Worm (Caenorhabditis elegans) whole organism, young adult: ENCODE measurements around the gene F26F4.8.

Source experiments
- B0019.2 ChIP-seq: fragments of 200-800 bp; sonication (Bioruptor generic); conservative IDR thresholded peaks from 2 replicates; pipeline ENCODE4 v1.3.6; 2022; ENCODE audit warnings: missing genetic modification reagents, missing genetic modification characterization, missing compliant biosample characterization
- C17E4.6 ChIP-seq: fragments of 200-800 bp; sonication (Bioruptor generic); IDR thresholded peaks from 2 replicates; pipeline ENCODE4 v1.3.6; 2022; ENCODE audit warnings: missing genetic modification reagents, missing genetic modification characterization, missing compliant biosample characterization
- F23B12.7 ChIP-seq: sonication (generic microtip); optimal IDR thresholded peaks from 2 replicates; lab custom pipeline; 2017; ENCODE audit warnings: missing genetic modification characterization, mild to moderate bottlenecking, missing compliant biosample characterization, antibody characterized with exemption, moderate library complexity; ENCODE audit not compliant: insufficient read depth
- F33H1.4 ChIP-seq: fragments of 200-800 bp; sonication (Bioruptor generic); IDR thresholded peaks from 2 replicates; pipeline ENCODE4 v1.3.6; 2022; ENCODE audit warnings: missing genetic modification reagents, missing genetic modification characterization, missing compliant biosample characterization
- F52B5.7 ChIP-seq: sonication (generic microtip); optimal IDR thresholded peaks from 2 replicates; lab custom pipeline; 2016; ENCODE audit warnings: mild to moderate bottlenecking, missing genetic modification characterization, missing compliant biosample characterization
- F57C9.4 ChIP-seq: sonication (generic microtip); optimal IDR thresholded peaks from 2 replicates; lab custom pipeline; 2017; ENCODE audit warnings: mild to moderate bottlenecking, missing genetic modification characterization, missing compliant biosample characterization
- T07F8.4 ChIP-seq: sonication (generic microtip); optimal IDR thresholded peaks from 2 replicates; lab custom pipeline; 2016; ENCODE audit warnings: mild to moderate bottlenecking, missing genetic modification characterization, moderate library complexity, missing compliant biosample characterization
- Y53F4B.3 ChIP-seq: fragments of 200-800 bp; sonication (Bioruptor generic); IDR thresholded peaks from 2 replicates; pipeline ENCODE4 v1.3.6; 2022; ENCODE audit warnings: missing genetic modification reagents, missing genetic modification characterization, missing compliant biosample characterization
- Y67H2A.10 ChIP-seq: fragments of 200-800 bp; sonication (Bioruptor generic); conservative IDR thresholded peaks from 2 replicates; pipeline ENCODE4 v1.3.6; 2022; ENCODE audit warnings: missing genetic modification reagents, missing genetic modification characterization, missing compliant biosample characterization
- akir-1 ChIP-seq: fragments of 200-800 bp; sonication (Bioruptor generic); optimal IDR thresholded peaks from 2 replicates; lab custom pipeline; 2018; ENCODE audit warnings: mild to moderate bottlenecking, missing genetic modification characterization, moderate library complexity, missing compliant biosample characterization
- ama-1 ChIP-seq, 3 experiments: fragments of 150-350 bp in 1 of 3; sonication (generic microtip) in 2 of 3; optimal IDR thresholded peaks; 2 replicates each; lab custom pipeline; 2014 to 2018; ENCODE audit warnings: missing biosample characterization in 2 of 3, missing genetic modification characterization in 2 of 3, missing genetic modification reagents in 2 of 3
- aptf-2 ChIP-seq: fragments of 200-800 bp; sonication (Bioruptor generic); conservative IDR thresholded peaks from 2 replicates; pipeline ENCODE4 v1.3.6; 2022; ENCODE audit warnings: missing genetic modification reagents, missing genetic modification characterization, missing compliant biosample characterization
- aptf-3 ChIP-seq: fragments of 200-800 bp; sonication (Bioruptor generic); IDR thresholded peaks from 2 replicates; pipeline ENCODE4 v1.3.6; 2022; ENCODE audit warnings: missing genetic modification characterization, missing compliant biosample characterization
- atf-7 ChIP-seq: sonication (generic microtip); optimal IDR thresholded peaks from 2 replicates; lab custom pipeline; 2017; ENCODE audit warnings: mild to moderate bottlenecking, missing genetic modification characterization, missing compliant biosample characterization
- athp-1 ChIP-seq: sonication (generic microtip); optimal IDR thresholded peaks from 2 replicates; lab custom pipeline; 2017; ENCODE audit warnings: mild to moderate bottlenecking, missing genetic modification characterization, missing compliant biosample characterization
- bed-1 ChIP-seq: fragments of 200-800 bp; sonication (Bioruptor generic); IDR thresholded peaks from 2 replicates; pipeline ENCODE4 v1.3.6; 2022; ENCODE audit warnings: missing genetic modification reagents, missing genetic modification characterization, missing compliant biosample characterization
- bed-2 ChIP-seq: fragments of 200-800 bp; sonication (Bioruptor generic); IDR thresholded peaks from 2 replicates; pipeline ENCODE4 v1.3.6; 2022; ENCODE audit warnings: missing genetic modification reagents, missing genetic modification characterization, missing compliant biosample characterization
- cebp-1 ChIP-seq, 2 experiments: fragments of 200-800 bp in 1 of 2; sonication (Bioruptor generic) in 1 of 2; sonication (generic microtip) in 1 of 2; IDR thresholded peaks in 1 of 2; optimal IDR thresholded peaks in 1 of 2; 2 replicates each; pipeline versions ENCODE4 v1.3.6 to Lab custom; 2017 to 2022; ENCODE audit warnings: missing compliant biosample characterization in 2 of 2, missing genetic modification characterization in 2 of 2, mild to moderate bottlenecking in 1 of 2, missing genetic modification reagents in 1 of 2, moderate library complexity in 1 of 2
- cebp-2 ChIP-seq: fragments of 200-800 bp; sonication (Bioruptor generic); IDR thresholded peaks from 2 replicates; pipeline ENCODE4 v1.3.6; 2022; ENCODE audit warnings: missing genetic modification characterization, missing compliant biosample characterization
- ceh-40 ChIP-seq: fragments of 200-800 bp; sonication (Bioruptor generic); IDR thresholded peaks from 2 replicates; pipeline ENCODE4 v1.3.6; 2022; ENCODE audit warnings: missing genetic modification characterization, missing compliant biosample characterization
- ceh-79 ChIP-seq: sonication (generic microtip); optimal IDR thresholded peaks from 2 replicates; lab custom pipeline; 2017; ENCODE audit warnings: mild to moderate bottlenecking, missing genetic modification characterization, missing compliant biosample characterization
- chd-7 ChIP-seq: sonication (generic microtip); optimal IDR thresholded peaks from 2 replicates; lab custom pipeline; 2016; ENCODE audit warnings: mild to moderate bottlenecking, missing genetic modification characterization, moderate library complexity, missing compliant biosample characterization
- egl-18 ChIP-seq: fragments of 200-800 bp; sonication (Bioruptor generic); IDR thresholded peaks from 2 replicates; pipeline ENCODE4 v1.3.6; 2022; ENCODE audit warnings: missing genetic modification reagents, missing genetic modification characterization, missing compliant biosample characterization
- ekl-4 ChIP-seq: fragments of 200-800 bp; sonication (Bioruptor generic); IDR thresholded peaks from 2 replicates; pipeline ENCODE4 v1.3.6; 2022; ENCODE audit warnings: missing genetic modification reagents, missing genetic modification characterization, missing compliant biosample characterization
- fkh-3 ChIP-seq: sonication (generic microtip); optimal IDR thresholded peaks from 2 replicates; lab custom pipeline; 2016; ENCODE audit warnings: mild to moderate bottlenecking, missing genetic modification characterization, missing compliant biosample characterization
- him-1 ChIP-seq: sonication (generic microtip); optimal IDR thresholded peaks from 2 replicates; lab custom pipeline; 2016; ENCODE audit warnings: missing genotype, missing genetic modification reagents, missing genetic modification characterization, missing compliant biosample characterization
- lsy-27 ChIP-seq: sonication (generic microtip); optimal IDR thresholded peaks from 2 replicates; lab custom pipeline; 2017; ENCODE audit warnings: missing genetic modification characterization, mild to moderate bottlenecking, missing compliant biosample characterization, antibody characterized with exemption, missing genotype, borderline replicate concordance; ENCODE audit not compliant: insufficient read depth
- madf-10 ChIP-seq: sonication (generic microtip); optimal IDR thresholded peaks from 2 replicates; lab custom pipeline; 2016; ENCODE audit warnings: mild to moderate bottlenecking, missing genetic modification characterization, missing compliant biosample characterization
- madf-3 ChIP-seq: fragments of 200-800 bp; sonication (Bioruptor generic); IDR thresholded peaks from 2 replicates; pipeline ENCODE4 v1.3.6; 2022; ENCODE audit warnings: missing genetic modification reagents, missing genetic modification characterization, missing compliant biosample characterization
- mxl-1 ChIP-seq: sonication (generic microtip); optimal IDR thresholded peaks from 2 replicates; lab custom pipeline; 2016; ENCODE audit warnings: missing genetic modification characterization, missing compliant biosample characterization
- nfya-1 ChIP-seq: sonication (generic microtip); optimal IDR thresholded peaks from 2 replicates; lab custom pipeline; 2017; ENCODE audit warnings: antibody characterized with exemption, missing compliant biosample characterization, missing genetic modification characterization, borderline replicate concordance; ENCODE audit not compliant: insufficient read depth
- nfya-2 ChIP-seq: fragments of 200-800 bp; sonication (Bioruptor generic); IDR thresholded peaks from 2 replicates; pipeline ENCODE4 v1.3.6; 2022; ENCODE audit warnings: missing genetic modification reagents, missing genetic modification characterization, missing compliant biosample characterization
- nhr-80 ChIP-seq: sonication (generic microtip); optimal IDR thresholded peaks from 2 replicates; lab custom pipeline; 2016; ENCODE audit warnings: missing genetic modification characterization, missing compliant biosample characterization
- pbrm-1 ChIP-seq: fragments of 200-800 bp; sonication (Bioruptor generic); IDR thresholded peaks from 2 replicates; pipeline ENCODE4 v1.3.6; 2022; ENCODE audit warnings: missing genetic modification reagents, missing genetic modification characterization, missing compliant biosample characterization
- rcor-1 ChIP-seq: fragments of 200-800 bp; sonication (Bioruptor generic); IDR thresholded peaks from 2 replicates; pipeline ENCODE4 v1.3.6; 2022; ENCODE audit warnings: missing genetic modification reagents, missing genetic modification characterization, missing compliant biosample characterization
- repo-1 ChIP-seq: sonication (generic microtip); optimal IDR thresholded peaks from 2 replicates; lab custom pipeline; 2017; ENCODE audit warnings: mild to moderate bottlenecking, missing genetic modification characterization, missing compliant biosample characterization
- snpc-3.4 ChIP-seq: sonication (generic microtip); optimal IDR thresholded peaks from 2 replicates; lab custom pipeline; 2017; ENCODE audit warnings: missing genetic modification characterization, mild to moderate bottlenecking, missing compliant biosample characterization, antibody characterized with exemption, moderate library complexity, missing genotype, missing genetic modification reagents
- tlf-1 ChIP-seq: fragments of 200-800 bp; sonication (Bioruptor generic); optimal IDR thresholded peaks from 2 replicates; lab custom pipeline; 2018; ENCODE audit warnings: mild to moderate bottlenecking, missing genetic modification characterization, missing compliant biosample characterization
- unc-62 ChIP-seq: fragments of 150-350 bp; optimal IDR thresholded peaks from 2 replicates; lab custom pipeline; 2014; ENCODE audit warnings: missing biosample characterization, missing genetic modification reagents, missing genetic modification characterization
- xnd-1 ChIP-seq: sonication (generic microtip); optimal IDR thresholded peaks from 2 replicates; lab custom pipeline; 2016; ENCODE audit warnings: missing genotype, missing genetic modification reagents, missing genetic modification characterization, missing compliant biosample characterization
- zim-3 ChIP-seq: sonication (generic microtip); optimal IDR thresholded peaks from 2 replicates; lab custom pipeline; 2017; ENCODE audit warnings: mild to moderate bottlenecking, missing genetic modification characterization, moderate library complexity, missing compliant biosample characterization
- ztf-22 ChIP-seq: fragments of 200-800 bp; sonication (Bioruptor generic); optimal IDR thresholded peaks from 2 replicates; lab custom pipeline; 2018; ENCODE audit warnings: mild to moderate bottlenecking, missing genetic modification characterization, moderate library complexity, missing compliant biosample characterization
- ztf-28 ChIP-seq: fragments of 200-800 bp; sonication (Bioruptor generic); IDR thresholded peaks from 2 replicates; pipeline ENCODE4 v1.3.6; 2022; ENCODE audit warnings: missing genetic modification reagents, missing genetic modification characterization, missing compliant biosample characterization
- ztf-3 ChIP-seq: fragments of 200-800 bp; sonication (Bioruptor generic); optimal IDR thresholded peaks from 2 replicates; lab custom pipeline; 2018; ENCODE audit warnings: mild to moderate bottlenecking, missing genetic modification characterization, missing compliant biosample characterization

F26F4.8 gene

DNA sequence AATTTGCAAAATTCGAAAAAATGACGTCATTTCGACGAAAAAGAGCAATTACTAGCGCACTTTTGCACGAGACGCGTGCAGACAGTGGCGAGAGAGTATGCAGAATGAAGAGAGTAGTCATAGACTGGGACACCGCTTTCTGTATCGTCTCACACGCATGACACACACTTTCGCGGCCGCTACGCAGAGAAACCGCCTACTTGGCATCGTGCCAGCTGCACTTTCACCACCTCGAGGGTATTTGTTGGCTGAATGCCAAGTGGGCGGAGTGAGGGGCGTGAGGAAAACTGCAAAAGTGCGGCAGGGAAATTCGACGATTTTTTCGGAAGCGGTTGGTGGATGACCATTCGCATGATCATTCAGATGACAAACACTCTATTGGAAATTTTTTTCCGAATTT, 5.5 kb downstream of the F26F4.8 start (continued):
- TF ChIP-seq C17E4.6 (GFP tag; lab: Robert Waterston, UW) = peak; percentile 87
- peak; percentile 97 for TF ChIP-seq pbrm-1
- peak; percentile 99 for TF ChIP-seq ztf-22
- TF ChIP-seq atf-7 (tag; lab: Kevin White, UChicago) = peak; percentile 100
- peak; percentile 99 for TF ChIP-seq nhr-80 (tag; lab: Kevin White, UChicago)
- TF ChIP-seq ekl-4 = peak; percentile 98
- TF ChIP-seq Y53F4B.3 (GFP tag; lab: Robert Waterston, UW) = no peak
- peak; percentile 86 for TF ChIP-seq ztf-28 (GFP tag; lab: Robert Waterston, UW)
- TF ChIP-seq egl-18 (GFP tag; lab: Robert Waterston, UW) = peak; percentile 94
- peak; percentile 64 for TF ChIP-seq zim-3 (tag; lab: Kevin White, UChicago)
- TF ChIP-seq repo-1 (tag; lab: Kevin White, UChicago) = peak; percentile 97
- peak; percentile 78 for TF ChIP-seq F33H1.4 (GFP tag; lab: Robert Waterston, UW)
- peak; percentile 77 for TF ChIP-seq unc-62 (GFP tag; lab: Kevin White, UChicago)
- peak; percentile 71 for TF ChIP-seq B0019.2 (GFP tag; lab: Robert Waterston, UW)
- peak; percentile 96 for TF ChIP-seq athp-1 (tag; lab: Kevin White, UChicago)

DNA sequence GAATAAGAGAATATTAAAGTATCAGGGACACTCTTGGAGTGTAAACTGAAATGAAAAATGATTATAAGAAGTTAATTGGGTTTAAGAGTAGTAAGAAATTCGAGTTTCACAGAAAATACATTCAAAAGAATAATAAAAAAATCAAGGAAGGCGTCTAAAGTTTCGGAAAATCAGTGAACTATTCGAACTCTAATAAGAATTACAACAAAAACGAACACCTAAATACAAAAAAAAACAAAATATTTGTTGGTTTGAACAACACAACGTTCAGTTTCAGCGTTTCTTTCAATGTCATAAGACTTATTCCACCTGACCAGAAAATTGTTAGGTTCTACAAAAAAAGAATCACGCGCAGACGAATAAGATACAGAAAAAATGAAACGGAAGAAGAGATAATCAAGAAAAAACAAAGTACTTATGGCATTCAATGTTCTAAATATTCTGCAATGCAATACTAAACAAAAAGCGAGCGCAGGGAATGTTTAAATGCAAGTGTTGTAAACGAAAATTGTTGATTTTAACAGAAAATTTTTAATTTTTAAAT, 6.2 kb downstream of the F26F4.8 start, which contains the start of gene nhl-2:
nhl-2 (minus strand) TSS at position 51 of the 544 bp plus-strand sequence.
- TF ChIP-seq madf-10 (tag; lab: Kevin White, UChicago) = no peak
- no peak for TF ChIP-seq tlf-1 (GFP tag; lab: Kevin White, UChicago)
- no peak for TF ChIP-seq ama-1 (optimal IDR thresholded peaks at IDR 0.05; lab: Kevin White, UChicago)
- no peak for TF ChIP-seq ama-1 (GFP tag; optimal IDR thresholded peaks at IDR 0.05; lab: Kevin White, UChicago)
- TF ChIP-seq ceh-40 (GFP tag; lab: Robert Waterston, UW) = no peak
- TF ChIP-seq rcor-1 (GFP tag; lab: Robert Waterston, UW) = no peak
- TF ChIP-seq aptf-3 (GFP tag; lab: Robert Waterston, UW) = no peak
- no peak for TF ChIP-seq ekl-4
- TF ChIP-seq ceh-79 = no peak
- no peak for TF ChIP-seq aptf-2 (GFP tag; lab: Robert Waterston, UW)

DNA sequence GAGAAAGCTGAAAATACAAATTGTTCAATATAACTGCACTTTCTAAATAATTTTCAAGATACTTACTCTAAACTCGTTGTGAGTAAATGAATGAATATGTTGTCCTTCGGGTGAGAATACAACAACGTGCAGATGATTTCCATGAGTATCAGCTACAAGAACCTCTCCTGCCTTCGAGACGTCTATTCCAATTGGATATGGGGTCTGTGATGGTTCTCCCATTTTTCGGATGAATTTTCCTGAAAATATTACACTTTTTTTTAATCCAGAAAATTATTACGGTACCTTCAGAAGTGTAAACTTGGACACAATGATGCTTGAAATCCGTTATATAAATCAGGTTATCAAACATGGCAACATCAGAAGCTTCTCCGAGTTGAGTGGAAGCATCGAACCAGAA, 10.0 kb downstream of the F26F4.8 start:
- TF ChIP-seq cebp-2 (no peak), mxl-1 (tag; lab: Kevin White, UChicago) (no peak), fkh-3 (tag; lab: Kevin White, UChicago) (no peak), nfya-1 (tag; lab: Kevin White, UChicago) (no peak), F57C9.4 (no peak), ztf-3 (no peak), nfya-2 (no peak), xnd-1 (tag; lab: Kevin White, UChicago) (no peak), Y67H2A.10 (GFP tag; lab: Robert Waterston, UW) (no peak), akir-1 (GFP tag; lab: Kevin White, UChicago) (no peak), F52B5.7 (no peak)
- TF ChIP-seq, all 124 proteins: peak for 0

DNA sequence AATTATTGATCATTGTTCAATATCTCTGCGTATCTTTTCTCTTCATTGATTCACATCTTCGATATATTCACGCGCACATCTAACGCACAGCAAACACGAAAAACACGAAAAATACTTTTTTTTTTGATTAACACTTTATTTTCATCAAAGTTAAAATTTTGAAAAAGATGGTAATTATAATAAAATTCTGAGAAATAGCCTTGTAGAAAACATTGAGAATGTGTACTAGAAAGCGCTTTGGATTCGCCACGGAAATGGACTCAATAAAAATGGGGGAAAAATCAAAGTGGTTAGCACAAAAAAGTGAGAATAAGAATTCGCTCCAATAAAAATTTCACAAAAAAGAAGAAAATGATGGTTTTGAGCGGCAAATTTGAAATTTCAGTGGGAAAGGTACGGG, 11.7 kb downstream of the F26F4.8 start, which contains the start of gene F26F4.6:
F26F4.6 (minus strand) TSS at position 101 of the 400 bp plus-strand sequence.
- TF ChIP-seq F57C9.4 (no peak), rcor-1 (GFP tag; lab: Robert Waterston, UW) (no peak), chd-7 (no peak), him-1 (tag; lab: Kevin White, UChicago) (no peak), snpc-3.4 (tag; lab: Kevin White, UChicago) (no peak), T07F8.4 (tag; lab: Kevin White, UChicago) (no peak), bed-2 (no peak), madf-3 (no peak), pbrm-1 (no peak), lsy-27 (tag; lab: Kevin White, UChicago) (no peak), bed-1 (GFP tag; lab: Robert Waterston, UW) (no peak), egl-18 (GFP tag; lab: Robert Waterston, UW) (no peak), cebp-1 (GFP tag; IDR thresholded peaks at IDR 0.05; lab: Robert Waterston, UW) (no peak), cebp-1 (tag; optimal IDR thresholded peaks at IDR 0.05; lab: Kevin White, UChicago) (no peak), F23B12.7 (tag; lab: Kevin White, UChicago) (no peak)
